Worm (Caenorhabditis elegans) whole organism, L2 larva: ENCODE results near the gene tbc-8.

ENCODE experiments used
- ama-1 ChIP-seq: fragments of 150-350 bp; optimal IDR thresholded peaks from 2 replicates; lab custom pipeline; 2018; ENCODE audit warnings: inconsistent platforms
- nhr-11 ChIP-seq: fragments of 150-350 bp; optimal IDR thresholded peaks from 2 replicates; lab custom pipeline; 2014; ENCODE audit warnings: missing biosample characterization, missing genetic modification characterization
- unc-55 ChIP-seq: fragments of 150-350 bp; sonication (generic microtip); optimal IDR thresholded peaks from 3 replicates; lab custom pipeline; 2014; ENCODE audit warnings: missing biosample characterization, missing genetic modification reagents, missing genetic modification characterization
- ztf-11 ChIP-seq: sonication (generic microtip); optimal IDR thresholded peaks from 2 replicates; lab custom pipeline; 2017; ENCODE audit warnings: missing biosample characterization, missing genetic modification characterization

- no peak for TF ChIP-seq ama-1 (lab: Kevin White, UChicago)
- no peak for TF ChIP-seq nhr-11 (tag; lab: Kevin White, UChicago)
- TF ChIP-seq unc-55 (GFP tag; lab: Kevin White, UChicago), result no peak
- TF ChIP-seq ztf-11, result no peak
Measured at ce11 chrIII:10326327-10326726, 38.4 kb upstream of the tbc-8 start.
